Worm (Caenorhabditis elegans): ENCODE results near the gene ccch-5.

ce11 chrIV:14958551-14958950 is 39.1 kb downstream of the ccch-5 start, which contains the start of gene Y41E3.1:
- TF ChIP-seq nhr-120 (GFP tag; IDR thresholded peaks at IDR 0.05) (no peak), ztf-26 (tag; optimal IDR thresholded peaks at IDR 0.05) (no peak), unc-62 (GFP tag; optimal IDR thresholded peaks at IDR 0.05) (no peak), rec-8 (tag; optimal IDR thresholded peaks at IDR 0.05) (no peak)
